Worm (Caenorhabditis elegans): Measurements from ENCODE around the gene ifg-1.

ifg-1 gene

ce11 chrII:8187516-8187915 is 29.5 kb upstream of the ifg-1 start:
- no peak for TF ChIP-seq ztf-11 (tag; optimal IDR thresholded peaks at IDR 0.05)

DNA sequence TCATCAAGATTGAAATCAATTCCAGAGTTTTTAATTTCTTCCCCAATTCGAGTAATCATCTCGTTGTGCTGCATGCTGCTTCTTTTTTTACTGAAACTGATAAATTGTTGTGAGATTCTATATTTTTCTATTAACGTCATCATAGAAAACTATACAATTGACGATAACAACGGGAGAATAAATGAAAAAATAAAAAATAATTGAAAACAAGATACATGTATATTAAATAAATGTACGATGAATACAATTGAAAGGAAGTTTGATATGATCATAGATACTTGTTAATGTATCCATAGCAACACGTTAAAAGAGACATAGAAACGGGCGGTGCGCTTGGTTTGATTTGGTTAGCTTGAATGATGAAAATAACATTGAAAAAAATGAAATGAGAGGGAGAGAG is 26.6 kb upstream of the ifg-1 start, which contains the start of gene T05C12.8:
TSS of gene T05C12.8 (minus strand) at position 101 of the 400 bp plus-strand sequence.
- TF ChIP-seq bed-3 (GFP tag; optimal IDR thresholded peaks at IDR 0.05): no peak
- TF ChIP-seq flh-1 (GFP tag; optimal IDR thresholded peaks at IDR 0.05): no peak
- no peak for TF ChIP-seq ztf-11 (tag; optimal IDR thresholded peaks at IDR 0.05)
- no peak for TF ChIP-seq zip-8 (tag; optimal IDR thresholded peaks at IDR 0.05)
- no peak for TF ChIP-seq drap-1 (GFP tag; optimal IDR thresholded peaks at IDR 0.05)
- no peak for TF ChIP-seq pha-4 (tag; optimal IDR thresholded peaks at IDR 0.05)
- TF ChIP-seq mep-1 (tag; optimal IDR thresholded peaks at IDR 0.05): no peak
- peak; percentile 15 for TF ChIP-seq ces-1 (GFP tag; optimal IDR thresholded peaks at IDR 0.05)

DNA sequence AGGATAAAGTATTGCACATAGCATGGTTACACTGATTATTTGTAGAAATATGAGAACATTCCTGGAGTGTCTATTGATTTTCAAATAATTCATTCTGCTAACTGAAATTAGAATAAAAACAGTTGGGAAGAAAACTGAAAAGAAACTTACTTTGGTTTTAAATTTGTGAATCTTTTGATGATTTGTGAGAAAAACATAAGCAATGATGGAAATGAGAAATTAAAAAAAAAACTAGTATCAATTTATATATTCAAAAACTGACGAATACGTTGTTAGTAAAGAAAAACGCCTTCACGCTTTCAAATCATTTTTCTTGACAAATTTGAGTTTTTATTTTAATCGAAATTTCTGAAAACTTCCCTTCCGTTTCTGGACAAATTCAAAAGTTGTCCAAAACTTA is 23.9 kb upstream of the ifg-1 start, which contains the start of gene T05C12.9:
TSS of gene T05C12.9 (minus strand) at position 101 of the 400 bp plus-strand sequence.
- TF ChIP-seq pha-4 (tag; optimal IDR thresholded peaks at IDR 0.05) (no peak), mab-5 (tag; optimal IDR thresholded peaks at IDR 0.05) (no peak), nhr-12 (tag; optimal IDR thresholded peaks at IDR 0.05) (no peak)

- TF ChIP-seq elt-3 (tag; optimal IDR thresholded peaks at IDR 0.05) (no peak), M03D4.4 (tag; optimal IDR thresholded peaks at IDR 0.05) (no peak), mep-1 (tag; optimal IDR thresholded peaks at IDR 0.05) (no peak), unc-39 (tag; optimal IDR thresholded peaks at IDR 0.05) (no peak), snpc-4 (tag; optimal IDR thresholded peaks at IDR 0.05) (no peak), ces-1 (GFP tag; optimal IDR thresholded peaks at IDR 0.05) (no peak), ham-2 (GFP tag; optimal IDR thresholded peaks at IDR 0.05) (no peak), ceh-39 (tag; optimal IDR thresholded peaks at IDR 0.05) (no peak)
These were observed 23.1 kb upstream of the ifg-1 start for ce11 chrII:8193922-8194321.

- no peak for TF ChIP-seq ces-1 (GFP tag; optimal IDR thresholded peaks at IDR 0.05)
- TF ChIP-seq mep-1 (tag; optimal IDR thresholded peaks at IDR 0.05): no peak
- TF ChIP-seq zip-8 (tag; optimal IDR thresholded peaks at IDR 0.05): no peak
These were observed 18.5 kb upstream of the ifg-1 start, which contains the start of gene qua-1 for ce11 chrII:8198503-8198902. Gene qua-1 (plus strand): TSS chrII:8198803.

- TF ChIP-seq unc-62 (GFP tag; optimal IDR thresholded peaks at IDR 0.05): peak; percentile 43
- no peak for TF ChIP-seq M03D4.4 (tag; optimal IDR thresholded peaks at IDR 0.05)
- TF ChIP-seq nhr-12 (tag; optimal IDR thresholded peaks at IDR 0.05): no peak
- no peak for TF ChIP-seq elt-1 (tag; optimal IDR thresholded peaks at IDR 0.05; ENCODE audit: borderline replicate concordance, insufficient read depth)
- no peak for TF ChIP-seq lin-13 (tag; optimal IDR thresholded peaks at IDR 0.05)
- TF ChIP-seq tbx-8 (GFP tag; optimal IDR thresholded peaks at IDR 0.05): no peak
- no peak for TF ChIP-seq unc-120 (tag; optimal IDR thresholded peaks at IDR 0.05; ENCODE audit: poor library complexity, severe bottlenecking)
- peak; percentile 74 for TF ChIP-seq blmp-1 (tag; optimal IDR thresholded peaks at IDR 0.05)
- TF ChIP-seq pha-4 (tag; optimal IDR thresholded peaks at IDR 0.05): no peak
These were observed 17.2 kb upstream of the ifg-1 start for ce11 chrII:8199803-8200202.

DNA sequence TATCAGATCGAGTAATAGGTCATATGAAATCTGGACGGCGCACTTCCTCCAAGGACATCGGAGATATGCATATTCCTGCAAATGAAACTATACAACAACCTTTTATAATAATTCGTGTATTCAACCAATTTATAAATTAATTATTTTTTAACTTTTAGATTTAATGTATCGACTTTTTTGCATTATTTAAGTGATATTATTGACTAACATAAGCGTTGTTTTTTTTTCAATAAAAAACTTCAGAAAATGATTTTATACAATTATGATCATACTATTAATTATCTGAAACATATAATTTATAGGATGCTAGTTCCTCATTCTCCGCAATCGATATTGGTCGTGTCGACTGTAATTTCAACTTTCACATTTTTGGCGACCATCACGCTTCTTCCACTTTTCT is 13.0 kb upstream of the ifg-1 start, which contains the start of gene col-76:
TSS of gene col-76 (plus strand) at position 301 of the 400 bp plus-strand sequence.
- TF ChIP-seq elt-1 (tag; optimal IDR thresholded peaks at IDR 0.05; ENCODE audit: borderline replicate concordance, insufficient read depth): peak; percentile 8
- no peak for TF ChIP-seq unc-62 (GFP tag; optimal IDR thresholded peaks at IDR 0.05)
- no peak for TF ChIP-seq unc-39 (tag; optimal IDR thresholded peaks at IDR 0.05)
- no peak for TF ChIP-seq ceh-43 (GFP tag; optimal IDR thresholded peaks at IDR 0.05)
- TF ChIP-seq unc-120 (tag; optimal IDR thresholded peaks at IDR 0.05; ENCODE audit: poor library complexity, severe bottlenecking): no peak
- no peak for TF ChIP-seq tbx-8 (GFP tag; optimal IDR thresholded peaks at IDR 0.05)

DNA sequence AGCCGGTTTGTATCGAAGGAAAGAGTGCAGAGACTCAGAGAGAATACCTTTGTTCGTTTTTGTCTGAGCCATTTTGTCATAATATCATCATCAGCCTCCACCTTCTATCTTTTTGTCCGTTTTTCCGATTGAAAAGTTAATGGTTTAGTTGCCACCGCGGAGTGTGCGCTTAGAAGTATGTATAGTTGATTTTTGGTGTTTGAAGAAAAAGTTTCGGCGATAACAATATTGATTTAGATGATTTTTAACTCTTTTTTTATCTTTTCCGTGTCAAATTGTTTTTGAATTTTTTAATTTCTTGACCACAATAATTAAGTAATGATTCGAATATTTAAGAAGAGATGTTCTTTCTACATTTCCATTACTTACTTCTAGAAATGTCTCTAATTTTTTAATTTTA is 11.4 kb upstream of the ifg-1 start:
- TF ChIP-seq sptf-1 (tag; optimal IDR thresholded peaks at IDR 0.05): no peak
